Worm (Caenorhabditis elegans): ENCODE measurements around the gene copb-1.

DNA sequence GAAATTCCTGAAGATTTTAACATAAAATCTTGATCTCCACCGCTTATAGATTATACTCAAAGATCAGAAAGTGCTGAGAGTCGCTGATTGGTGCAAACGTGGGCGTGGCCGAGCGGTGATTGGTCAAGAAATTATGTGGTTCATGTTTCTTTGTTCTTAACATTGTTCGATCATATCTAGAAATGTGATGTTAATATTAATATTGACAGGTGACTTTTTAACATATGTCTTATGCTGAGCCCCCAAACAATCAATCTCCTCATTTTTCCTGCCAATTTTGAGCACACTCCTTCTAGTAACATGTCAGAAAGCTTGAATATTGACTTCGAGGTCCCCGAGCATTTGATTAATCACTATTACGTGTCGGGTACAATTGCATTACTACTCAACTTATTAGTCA lies 34.6 kb upstream of the copb-1 start, which contains the start of gene sri-29:
- TF ChIP-seq pha-4 (tag; optimal IDR thresholded peaks at IDR 0.05) (no peak), rcor-1 (GFP tag; IDR thresholded peaks at IDR 0.05) (no peak)

Measured in whole organism, young adult.